Worm (Caenorhabditis elegans) whole organism, L1 larva: ENCODE measurements around the gene grd-6.

ENCODE experiments used
- aly-2 ChIP-seq: fragments of 150-350 bp; optimal IDR thresholded peaks from 2 replicates; lab custom pipeline; 2014; ENCODE audit warnings: missing biosample characterization, missing genetic modification characterization
- dpl-1 ChIP-seq, 3 experiments: fragments of 150-350 bp in 2 of 3; sonication (generic microtip) in 1 of 3; optimal IDR thresholded peaks; 2 replicates each; lab custom pipeline; 2014 to 2017; ENCODE audit warnings: missing biosample characterization in 3 of 3, missing genetic modification characterization in 3 of 3, missing genetic modification reagents in 3 of 3
- elt-3 ChIP-seq, 6 experiments: fragments of 150-350 bp in 1 of 6; sonication (generic microtip); optimal IDR thresholded peaks; 2 replicates each; lab custom pipeline; 2017 to 2018; ENCODE audit warnings: missing biosample characterization in 6 of 6, missing genetic modification characterization in 6 of 6, inconsistent platforms in 1 of 6
- lin-39 ChIP-seq: fragments of 150-350 bp; optimal IDR thresholded peaks from 2 replicates; lab custom pipeline; 2014; ENCODE audit warnings: missing biosample characterization, missing genetic modification reagents, missing genetic modification characterization
- nhr-11 ChIP-seq: fragments of 150-350 bp; optimal IDR thresholded peaks from 2 replicates; lab custom pipeline; 2014; ENCODE audit warnings: missing biosample characterization, missing genetic modification characterization
- nhr-237 ChIP-seq: fragments of 150-350 bp; optimal IDR thresholded peaks from 2 replicates; lab custom pipeline; 2014; ENCODE audit warnings: missing biosample characterization, missing genetic modification characterization
- nhr-28 ChIP-seq: fragments of 150-350 bp; optimal IDR thresholded peaks from 2 replicates; lab custom pipeline; 2014; ENCODE audit warnings: missing biosample characterization, missing genetic modification characterization
- nhr-71 ChIP-seq: sonication (generic microtip); optimal IDR thresholded peaks from 2 replicates; lab custom pipeline; 2016; ENCODE audit warnings: mild to moderate bottlenecking, missing genetic modification characterization, moderate library complexity, missing compliant biosample characterization
- nhr-76 ChIP-seq: sonication (generic microtip); optimal IDR thresholded peaks from 2 replicates; lab custom pipeline; 2017; ENCODE audit warnings: missing biosample characterization, missing genetic modification characterization
- nhr-84 ChIP-seq: sonication (generic microtip); optimal IDR thresholded peaks from 2 replicates; lab custom pipeline; 2017; ENCODE audit warnings: missing biosample characterization, missing genetic modification characterization
- zag-1 ChIP-seq: fragments of 150-350 bp; optimal IDR thresholded peaks from 2 replicates; lab custom pipeline; 2014; ENCODE audit warnings: missing biosample characterization, missing genetic modification characterization

ce11 chrV:9202710-9203109, 19.0 kb upstream of the grd-6 start, which contains the start of gene asp-2:
- no peak for TF ChIP-seq dpl-1 (GFP tag; optimal IDR thresholded peaks at IDR 0.05; lab: Kevin White, UChicago)
- TF ChIP-seq nhr-237 (tag; lab: Kevin White, UChicago), result no peak
- TF ChIP-seq zag-1, result no peak
- TF ChIP-seq nhr-28 (tag; lab: Kevin White, UChicago), result no peak
- no peak for TF ChIP-seq nhr-76 (tag; lab: Kevin White, UChicago)
- no peak for TF ChIP-seq elt-3 (tag; optimal IDR thresholded peaks at IDR 0.05; lab: Kevin White, UChicago)
- no peak for TF ChIP-seq lin-39
- TF ChIP-seq nhr-11 (tag; lab: Kevin White, UChicago), result no peak
- no peak for TF ChIP-seq nhr-71
- TF ChIP-seq nhr-84 (tag; lab: Kevin White, UChicago), result no peak
- no peak for TF ChIP-seq aly-2 (tag; lab: Kevin White, UChicago)
